Worm (Caenorhabditis elegans) whole organism, L1 larva: Measurements from ENCODE around the gene acr-23.

Source experiments
- F16B12.6 ChIP-seq: fragments of 150-350 bp; optimal IDR thresholded peaks from 2 replicates; lab custom pipeline; 2014; ENCODE audit warnings: missing biosample characterization, missing genetic modification characterization
- ceh-88 ChIP-seq: fragments of 200-800 bp; sonication (Bioruptor generic); IDR thresholded peaks from 2 replicates; pipeline ENCODE4 v1.3.6; 2022; ENCODE audit warnings: missing genetic modification characterization, missing compliant biosample characterization
- dpl-1 ChIP-seq, 3 experiments: fragments of 150-350 bp in 2 of 3; sonication (generic microtip) in 1 of 3; optimal IDR thresholded peaks; 2 replicates each; lab custom pipeline; 2014 to 2017; ENCODE audit warnings: missing biosample characterization in 3 of 3, missing genetic modification characterization in 3 of 3, missing genetic modification reagents in 3 of 3
- dsc-1 ChIP-seq: sonication (generic microtip); optimal IDR thresholded peaks from 2 replicates; lab custom pipeline; 2016; ENCODE audit warnings: mild to moderate bottlenecking, missing genetic modification characterization, missing compliant biosample characterization
- efl-1 ChIP-seq, 4 experiments: fragments of 150-350 bp; optimal IDR thresholded peaks in 3 of 4; peaks in 1 of 4; 1 replicate in 1 of 4; 2 replicates in 3 of 4; lab custom pipeline; 2014; ENCODE audit warnings: missing biosample characterization in 2 of 4, missing genetic modification characterization in 2 of 4, missing genetic modification reagents in 2 of 4
- elt-2 ChIP-seq: sonication (generic microtip); optimal IDR thresholded peaks from 2 replicates; lab custom pipeline; 2016; ENCODE audit warnings: missing genetic modification characterization, mild to moderate bottlenecking, inconsistent platforms, missing compliant biosample characterization, missing genetic modification reagents
- ets-5 ChIP-seq: fragments of 200-800 bp; sonication (Bioruptor generic); IDR thresholded peaks from 2 replicates; pipeline ENCODE4 v1.3.6; 2022; ENCODE audit warnings: missing genetic modification characterization, missing compliant biosample characterization
- fkh-10 ChIP-seq: sonication (generic microtip); optimal IDR thresholded peaks from 2 replicates; lab custom pipeline; 2017; ENCODE audit warnings: missing biosample characterization, missing genetic modification reagents, missing genetic modification characterization
- fkh-8 ChIP-seq: sonication (generic microtip); optimal IDR thresholded peaks from 2 replicates; lab custom pipeline; 2016; ENCODE audit warnings: mild to moderate bottlenecking, missing genetic modification characterization, missing compliant biosample characterization
- fos-1 ChIP-seq: fragments of 150-350 bp; optimal IDR thresholded peaks from 2 replicates; lab custom pipeline; 2014; ENCODE audit warnings: missing biosample characterization, missing genetic modification characterization
- grh-1 ChIP-seq: fragments of 200-800 bp; sonication (Bioruptor generic); IDR thresholded peaks from 2 replicates; pipeline ENCODE4 v1.3.6; 2022; ENCODE audit warnings: missing genetic modification reagents, missing genetic modification characterization, missing compliant biosample characterization
- hlh-17 ChIP-seq: fragments of 200-800 bp; sonication (Bioruptor generic); optimal IDR thresholded peaks from 2 replicates; lab custom pipeline; 2018; ENCODE audit warnings: missing genetic modification characterization, mild to moderate bottlenecking, missing compliant biosample characterization, moderate library complexity, borderline replicate concordance
- irx-1 ChIP-seq: sonication (generic microtip); optimal IDR thresholded peaks from 2 replicates; lab custom pipeline; 2016; ENCODE audit warnings: missing genetic modification characterization, missing compliant biosample characterization
- lin-13 ChIP-seq: fragments of 150-350 bp; optimal IDR thresholded peaks from 2 replicates; lab custom pipeline; 2014; ENCODE audit warnings: missing biosample characterization, missing genetic modification reagents, missing genetic modification characterization
- lin-15B ChIP-seq: fragments of 150-350 bp; sonication (generic microtip); optimal IDR thresholded peaks from 3 replicates; lab custom pipeline; 2014; ENCODE audit warnings: missing biosample characterization, missing genetic modification characterization
- lin-35 ChIP-seq, 2 experiments: fragments of 150-350 bp; optimal IDR thresholded peaks; 2 replicates each; lab custom pipeline; 2014; ENCODE audit warnings: missing biosample characterization in 2 of 2, missing genetic modification characterization in 2 of 2, missing genetic modification reagents in 2 of 2
- mdl-1 ChIP-seq, 2 experiments: fragments of 150-350 bp; optimal IDR thresholded peaks; 2 replicates each; lab custom pipeline; 2014 to 2017; ENCODE audit warnings: missing biosample characterization in 2 of 2, missing genetic modification characterization in 2 of 2, inconsistent platforms in 1 of 2
- mep-1 ChIP-seq: fragments of 150-350 bp; optimal IDR thresholded peaks from 2 replicates; lab custom pipeline; 2014; ENCODE audit warnings: missing biosample characterization, missing genetic modification characterization
- nhr-11 ChIP-seq: fragments of 150-350 bp; optimal IDR thresholded peaks from 2 replicates; lab custom pipeline; 2014; ENCODE audit warnings: missing biosample characterization, missing genetic modification characterization
- nhr-19 ChIP-seq: fragments of 200-800 bp; sonication (Bioruptor generic); conservative IDR thresholded peaks from 2 replicates; pipeline ENCODE4 v1.3.6; 2022; ENCODE audit warnings: missing genetic modification characterization, missing compliant biosample characterization
- nhr-20 ChIP-seq: sonication (generic microtip); optimal IDR thresholded peaks from 2 replicates; lab custom pipeline; 2016; ENCODE audit warnings: mild to moderate bottlenecking, missing genetic modification characterization, missing compliant biosample characterization
- nhr-28 ChIP-seq: fragments of 150-350 bp; optimal IDR thresholded peaks from 2 replicates; lab custom pipeline; 2014; ENCODE audit warnings: missing biosample characterization, missing genetic modification characterization
- nhr-47 ChIP-seq: sonication (generic microtip); optimal IDR thresholded peaks from 2 replicates; lab custom pipeline; 2016; ENCODE audit warnings: mild to moderate bottlenecking, missing genetic modification characterization, moderate library complexity, missing compliant biosample characterization
- nhr-71 ChIP-seq: sonication (generic microtip); optimal IDR thresholded peaks from 2 replicates; lab custom pipeline; 2016; ENCODE audit warnings: mild to moderate bottlenecking, missing genetic modification characterization, moderate library complexity, missing compliant biosample characterization
- nhr-84 ChIP-seq: sonication (generic microtip); optimal IDR thresholded peaks from 2 replicates; lab custom pipeline; 2017; ENCODE audit warnings: missing biosample characterization, missing genetic modification characterization
- nhr-85 ChIP-seq: sonication (generic microtip); peaks from one replicate; lab custom pipeline; 2016; ENCODE audit warnings: missing genetic modification characterization, inconsistent platforms, missing compliant biosample characterization
- nhr-90 ChIP-seq: sonication (generic microtip); optimal IDR thresholded peaks from 2 replicates; lab custom pipeline; 2016; ENCODE audit warnings: mild to moderate bottlenecking, missing genetic modification characterization, missing compliant biosample characterization; ENCODE audit not compliant: poor library complexity
- pag-3 ChIP-seq: sonication (generic microtip); optimal IDR thresholded peaks from 2 replicates; lab custom pipeline; 2017; ENCODE audit warnings: missing genetic modification characterization, mild to moderate bottlenecking, missing compliant biosample characterization, antibody characterized with exemption, borderline replicate concordance; ENCODE audit not compliant: insufficient read depth
- pax-3 ChIP-seq: fragments of 200-800 bp; sonication (Bioruptor generic); optimal IDR thresholded peaks from 2 replicates; lab custom pipeline; 2018; ENCODE audit warnings: mild to moderate bottlenecking, missing genetic modification characterization, moderate library complexity, missing compliant biosample characterization
- pqm-1 ChIP-seq: sonication (generic microtip); optimal IDR thresholded peaks from 3 replicates; lab custom pipeline; 2017; ENCODE audit warnings: missing biosample characterization, missing genetic modification characterization
- sox-4 ChIP-seq: sonication (generic microtip); optimal IDR thresholded peaks from 2 replicates; lab custom pipeline; 2016; ENCODE audit warnings: missing genetic modification characterization, missing compliant biosample characterization
- unc-86 ChIP-seq: sonication (generic microtip); optimal IDR thresholded peaks from 2 replicates; lab custom pipeline; 2016; ENCODE audit warnings: missing genetic modification characterization, missing compliant biosample characterization

acr-23 gene

ce11 chrV:3639873-3640272 is 19.5 kb downstream of the acr-23 start:
- TF ChIP-seq sox-4 (peak; percentile 37), fkh-8 (peak; percentile 55), grh-1 (GFP tag; lab: Robert Waterston, UW) (no peak), ets-5 (GFP tag; lab: Robert Waterston, UW) (no peak), efl-1 (optimal IDR thresholded peaks at IDR 0.05; lab: Kevin White, UChicago) (no peak), efl-1 (GFP tag; optimal IDR thresholded peaks at IDR 0.05 in 1 of 2; lab: Kevin White, UChicago) (no peak), pax-3 (tag; lab: Kevin White, UChicago) (peak; percentile 44), pag-3 (tag; lab: Kevin White, UChicago) (no peak), nhr-11 (tag; lab: Kevin White, UChicago) (no peak), nhr-47 (tag; lab: Kevin White, UChicago) (no peak), dsc-1 (tag; lab: Kevin White, UChicago) (peak; percentile 91), nhr-71 (tag; lab: Kevin White, UChicago) (peak; percentile 1), nhr-28 (no peak)

ce11 chrV:3637086-3637485 is 22.3 kb downstream of the acr-23 start, which contains the start of gene srx-41:
Gene srx-41, minus strand, starts transcription at chrV:3637186.
- TF ChIP-seq hlh-17 (GFP tag; lab: Kevin White, UChicago) (no peak), irx-1 (tag; lab: Kevin White, UChicago) (no peak), F16B12.6 (no peak), nhr-84 (tag; lab: Kevin White, UChicago) (no peak), grh-1 (GFP tag; lab: Robert Waterston, UW) (no peak), pqm-1 (no peak), lin-13 (no peak), mep-1 (tag; lab: Kevin White, UChicago) (no peak), lin-15B (tag; lab: Kevin White, UChicago) (no peak)

DNA sequence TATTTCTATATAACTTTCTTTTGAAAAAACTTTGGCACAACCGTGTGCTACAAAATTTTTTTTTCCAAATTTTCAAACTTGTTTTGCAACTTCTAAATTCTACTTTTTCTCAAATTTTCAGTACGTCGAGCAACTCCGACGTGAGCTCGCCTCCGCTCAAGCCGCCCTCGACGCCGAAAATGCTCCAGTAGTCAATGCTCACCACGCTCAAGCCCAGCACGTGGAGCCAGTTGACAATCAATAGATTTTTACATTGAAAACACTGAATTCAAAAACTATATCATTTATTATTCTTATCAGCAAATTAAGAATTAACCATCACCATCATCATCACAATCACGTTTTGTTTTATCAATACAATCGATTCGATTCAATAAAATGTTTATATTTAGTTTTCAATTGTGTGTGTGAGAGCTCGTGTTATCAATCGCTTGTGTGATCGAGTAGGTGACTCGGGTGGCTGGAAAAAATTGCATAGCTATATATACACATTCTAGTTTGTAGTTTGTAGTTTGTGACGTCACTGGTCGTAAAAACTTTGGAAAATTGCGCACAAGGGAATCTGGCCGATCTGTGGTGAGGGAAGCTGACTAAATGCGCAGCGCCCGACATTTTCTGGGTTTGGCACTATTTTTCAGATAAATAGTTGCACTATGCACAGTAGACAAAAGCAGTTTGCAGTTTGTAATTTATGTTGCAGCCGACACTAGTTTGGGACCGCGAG is 24.9 kb downstream of the acr-23 start:
- TF ChIP-seq nhr-71 (tag; lab: Kevin White, UChicago) (peak; percentile 54), nhr-20 (peak; percentile 33), elt-2 (tag; lab: Kevin White, UChicago) (peak; percentile 92), lin-35 (GFP tag; optimal IDR thresholded peaks at IDR 0.05; lab: Kevin White, UChicago) (peak in 1 of 2 experiments; percentile 53), nhr-90 (tag; lab: Kevin White, UChicago) (peak; percentile 15), fkh-10 (GFP tag; lab: Kevin White, UChicago) (no peak), mdl-1 (tag; optimal IDR thresholded peaks at IDR 0.05; lab: Kevin White, UChicago) (peak in 1 of 2 experiments; percentile 13), efl-1 (optimal IDR thresholded peaks at IDR 0.05; lab: Kevin White, UChicago) (no peak), efl-1 (GFP tag; optimal IDR thresholded peaks at IDR 0.05 in 1 of 2; lab: Kevin White, UChicago) (peak in 1 of 2 experiments; percentile 93), nhr-85 (tag; lab: Kevin White, UChicago) (no peak)

ce11 chrV:3633041-3633440 is 26.3 kb downstream of the acr-23 start, which contains the start of gene F59B1.2:
Gene F59B1.2, plus strand, starts transcription at chrV:3633341.
- TF ChIP-seq ets-5 (GFP tag; lab: Robert Waterston, UW) (no peak), unc-86 (no peak), lin-13 (no peak), ceh-88 (no peak), hlh-17 (GFP tag; lab: Kevin White, UChicago) (no peak), nhr-19 (GFP tag; lab: Robert Waterston, UW) (no peak), nhr-47 (tag; lab: Kevin White, UChicago) (no peak), fos-1 (tag; lab: Kevin White, UChicago) (no peak), dpl-1 (GFP tag; optimal IDR thresholded peaks at IDR 0.05; lab: Kevin White, UChicago) (no peak), fkh-8 (no peak)
